Worm (Caenorhabditis elegans) whole organism, L1 larva: ENCODE measurements around the gene E02H9.1.

ENCODE experiments used
- F16B12.6 ChIP-seq: fragments of 150-350 bp; optimal IDR thresholded peaks from 2 replicates; lab custom pipeline; 2014; ENCODE audit warnings: missing biosample characterization, missing genetic modification characterization
- Y116A8C.19 ChIP-seq: sonication (generic microtip); optimal IDR thresholded peaks from 2 replicates; lab custom pipeline; 2016; ENCODE audit warnings: missing compliant biosample characterization, missing genetic modification characterization, borderline replicate concordance
- aha-1 ChIP-seq: fragments of 150-350 bp; optimal IDR thresholded peaks from 2 replicates; lab custom pipeline; 2014; ENCODE audit warnings: missing biosample characterization, missing genetic modification characterization
- ceh-63 ChIP-seq: fragments of 200-800 bp; sonication (Bioruptor generic); optimal IDR thresholded peaks from 2 replicates; lab custom pipeline; 2018; ENCODE audit warnings: mild to moderate bottlenecking, missing genetic modification characterization, missing compliant biosample characterization
- ceh-82 ChIP-seq, 3 experiments: fragments of 150-350 bp in 1 of 3; sonication (generic microtip) in 2 of 3; optimal IDR thresholded peaks; 2 replicates each; lab custom pipeline; 2014 to 2017; ENCODE audit warnings: missing biosample characterization in 3 of 3, missing genetic modification characterization in 3 of 3
- ceh-88 ChIP-seq: fragments of 200-800 bp; sonication (Bioruptor generic); IDR thresholded peaks from 2 replicates; pipeline ENCODE4 v1.3.6; 2022; ENCODE audit warnings: missing genetic modification characterization, missing compliant biosample characterization
- efl-1 ChIP-seq, 4 experiments: fragments of 150-350 bp; optimal IDR thresholded peaks in 3 of 4; peaks in 1 of 4; 1 replicate in 1 of 4; 2 replicates in 3 of 4; lab custom pipeline; 2014; ENCODE audit warnings: missing biosample characterization in 2 of 4, missing genetic modification characterization in 2 of 4, missing genetic modification reagents in 2 of 4
- efl-3 ChIP-seq: fragments of 200-800 bp; sonication (Bioruptor generic); optimal IDR thresholded peaks from 2 replicates; lab custom pipeline; 2018; ENCODE audit warnings: mild to moderate bottlenecking, missing genetic modification characterization, missing compliant biosample characterization
- fkh-8 ChIP-seq: sonication (generic microtip); optimal IDR thresholded peaks from 2 replicates; lab custom pipeline; 2016; ENCODE audit warnings: mild to moderate bottlenecking, missing genetic modification characterization, missing compliant biosample characterization
- fos-1 ChIP-seq: fragments of 150-350 bp; optimal IDR thresholded peaks from 2 replicates; lab custom pipeline; 2014; ENCODE audit warnings: missing biosample characterization, missing genetic modification characterization
- lin-14 ChIP-seq: fragments of 200-800 bp; sonication (Bioruptor generic); optimal IDR thresholded peaks from 2 replicates; lab custom pipeline; 2018; ENCODE audit warnings: mild to moderate bottlenecking, missing genetic modification characterization, moderate library complexity, missing compliant biosample characterization
- lin-39 ChIP-seq: fragments of 150-350 bp; optimal IDR thresholded peaks from 2 replicates; lab custom pipeline; 2014; ENCODE audit warnings: missing biosample characterization, missing genetic modification reagents, missing genetic modification characterization
- lir-3 ChIP-seq: sonication (generic microtip); optimal IDR thresholded peaks from 2 replicates; lab custom pipeline; 2016; ENCODE audit warnings: mild to moderate bottlenecking, missing genetic modification characterization, moderate library complexity, missing compliant biosample characterization; ENCODE audit not compliant: poor library complexity
- mep-1 ChIP-seq: fragments of 150-350 bp; optimal IDR thresholded peaks from 2 replicates; lab custom pipeline; 2014; ENCODE audit warnings: missing biosample characterization, missing genetic modification characterization
- nhr-20 ChIP-seq: sonication (generic microtip); optimal IDR thresholded peaks from 2 replicates; lab custom pipeline; 2016; ENCODE audit warnings: mild to moderate bottlenecking, missing genetic modification characterization, missing compliant biosample characterization
- nhr-47 ChIP-seq: sonication (generic microtip); optimal IDR thresholded peaks from 2 replicates; lab custom pipeline; 2016; ENCODE audit warnings: mild to moderate bottlenecking, missing genetic modification characterization, moderate library complexity, missing compliant biosample characterization
- nhr-77 ChIP-seq: fragments of 150-350 bp; optimal IDR thresholded peaks from 2 replicates; lab custom pipeline; 2014; ENCODE audit warnings: missing biosample characterization, missing genetic modification characterization
- nhr-90 ChIP-seq: sonication (generic microtip); optimal IDR thresholded peaks from 2 replicates; lab custom pipeline; 2016; ENCODE audit warnings: mild to moderate bottlenecking, missing genetic modification characterization, missing compliant biosample characterization; ENCODE audit not compliant: poor library complexity
- snu-23 ChIP-seq: sonication (generic microtip); optimal IDR thresholded peaks from 2 replicates; lab custom pipeline; 2016; ENCODE audit warnings: missing genetic modification characterization, missing compliant biosample characterization
- unc-86 ChIP-seq: sonication (generic microtip); optimal IDR thresholded peaks from 2 replicates; lab custom pipeline; 2016; ENCODE audit warnings: missing genetic modification characterization, missing compliant biosample characterization
- vab-15 ChIP-seq: sonication (generic microtip); optimal IDR thresholded peaks from 2 replicates; lab custom pipeline; 2017; ENCODE audit warnings: missing genotype, mild to moderate bottlenecking, missing genetic modification characterization, missing compliant biosample characterization
- xbp-1 ChIP-seq: sonication (generic microtip); optimal IDR thresholded peaks from 2 replicates; lab custom pipeline; 2016; ENCODE audit warnings: missing genetic modification characterization, missing compliant biosample characterization
- zip-4 ChIP-seq: fragments of 200-800 bp; sonication (Bioruptor generic); optimal IDR thresholded peaks from 2 replicates; lab custom pipeline; 2018; ENCODE audit warnings: mild to moderate bottlenecking, missing genetic modification characterization, moderate library complexity, missing compliant biosample characterization

Gene E02H9.1

ce11 chrIII:2508518-2508917, 40.2 kb downstream of the E02H9.1 start, which contains the start of gene Y54F10AM.6:
Gene Y54F10AM.6 (plus strand): TSS chrIII:2508818.
- TF ChIP-seq lin-14 (no peak), lir-3 (tag; lab: Kevin White, UChicago) (no peak), unc-86 (tag; lab: Kevin White, UChicago) (no peak), nhr-90 (no peak), efl-3 (GFP tag; lab: Kevin White, UChicago) (no peak), fkh-8 (tag; lab: Kevin White, UChicago) (no peak), fos-1 (tag; lab: Kevin White, UChicago) (no peak), aha-1 (no peak), zip-4 (no peak), nhr-77 (tag; lab: Kevin White, UChicago) (no peak), nhr-47 (tag; lab: Kevin White, UChicago) (no peak), lin-39 (tag; lab: Kevin White, UChicago) (no peak), snu-23 (GFP tag; lab: Kevin White, UChicago) (no peak), vab-15 (tag; lab: Kevin White, UChicago) (no peak), Y116A8C.19 (no peak), F16B12.6 (tag; lab: Kevin White, UChicago) (no peak), ceh-63 (GFP tag; lab: Kevin White, UChicago) (no peak), ceh-88 (GFP tag; lab: Robert Waterston, UW) (no peak), xbp-1 (no peak), nhr-20 (no peak)

ce11 chrIII:2515461-2515860, 47.2 kb downstream of the E02H9.1 start:
- TF ChIP-seq mep-1 (tag; lab: Kevin White, UChicago) (no peak), unc-86 (tag; lab: Kevin White, UChicago) (no peak), efl-1 (optimal IDR thresholded peaks at IDR 0.05; lab: Kevin White, UChicago) (no peak), efl-1 (GFP tag; optimal IDR thresholded peaks at IDR 0.05 in 1 of 2; lab: Kevin White, UChicago) (no peak), ceh-82 (tag; optimal IDR thresholded peaks at IDR 0.05; lab: Kevin White, UChicago) (no peak)
